ENCODE assay signal across 4 worm cellular contexts in genomic region chrV:14468196-14468874, ce11.
TF ChIP-seq lines count a peak whose summit lies in the region.

Gene srz-97 (minus strand): TSS chrV:14468246.

TF ChIP-seq in whole organism, L1 larva, 84 proteins besides CTCF, POLR2A, EP300 and RAD21 (continued from another document):
- TF ChIP-seq nhr-85 (tag; lab: Kevin White, UChicago) (peak; percentile 90), ztf-11 (tag; optimal IDR thresholded peaks at IDR 0.05; lab: Kevin White, UChicago) (no peak), sup-37 (GFP tag; optimal IDR thresholded peaks at IDR 0.05; lab: Kevin White, UChicago) (no peak), lin-14 (GFP tag; optimal IDR thresholded peaks at IDR 0.05; lab: Kevin White, UChicago) (peak; percentile 42), rnt-1 (tag; optimal IDR thresholded peaks at IDR 0.05; lab: Kevin White, UChicago) (peak; percentile 43), elt-2 (tag; optimal IDR thresholded peaks at IDR 0.05; lab: Kevin White, UChicago) (peak; percentile 65), snu-23 (GFP tag; optimal IDR thresholded peaks at IDR 0.05; lab: Kevin White, UChicago) (peak; percentile 66), hpl-2 (GFP tag; optimal IDR thresholded peaks at IDR 0.05; lab: Kevin White, UChicago) (peak; percentile 17), mef-2 (tag; optimal IDR thresholded peaks at IDR 0.05; lab: Kevin White, UChicago) (no peak), dpl-1 (GFP tag; optimal IDR thresholded peaks at IDR 0.05; lab: Kevin White, UChicago) (peak in 1 of 3 experiments; percentile 27), lin-39 (tag; optimal IDR thresholded peaks at IDR 0.05; lab: Kevin White, UChicago) (no peak), nhr-19 (GFP tag; conservative IDR thresholded peaks at IDR 0.05; lab: Robert Waterston, UW) (peak; percentile 76), swsn-7 (tag; optimal IDR thresholded peaks at IDR 0.05; lab: Kevin White, UChicago) (peak; percentile 58), efl-1 (optimal IDR thresholded peaks at IDR 0.05; lab: Kevin White, UChicago) (peak; percentile 41 to 60), efl-1 (GFP tag; optimal IDR thresholded peaks at IDR 0.05 in 1 of 2; lab: Kevin White, UChicago) (peak in 1 of 2 experiments; percentile 77), ceh-82 (tag; optimal IDR thresholded peaks at IDR 0.05; lab: Kevin White, UChicago) (peak in 1 of 3 experiments; percentile 16), nhr-77 (tag; optimal IDR thresholded peaks at IDR 0.05; lab: Kevin White, UChicago) (peak; percentile 6), mep-1 (tag; optimal IDR thresholded peaks at IDR 0.05; lab: Kevin White, UChicago) (peak; percentile 4), nhr-237 (tag; optimal IDR thresholded peaks at IDR 0.05; lab: Kevin White, UChicago) (no peak), nhr-11 (tag; optimal IDR thresholded peaks at IDR 0.05; lab: Kevin White, UChicago) (no peak), nhr-47 (tag; optimal IDR thresholded peaks at IDR 0.05; lab: Kevin White, UChicago) (peak; percentile 73)

TF ChIP-seq in whole organism, L2 larva, 48 proteins besides CTCF, POLR2A, EP300 and RAD21 (continued from another document):
- TF ChIP-seq sma-3 (GFP tag; optimal IDR thresholded peaks at IDR 0.05; lab: Kevin White, UChicago), result peak; percentile 70
- TF ChIP-seq C34F6.9 (tag; optimal IDR thresholded peaks at IDR 0.05; lab: Kevin White, UChicago), result peak; percentile 5
- peak; percentile 3 for TF ChIP-seq F13H6.1 (tag; optimal IDR thresholded peaks at IDR 0.05; lab: Kevin White, UChicago)
- TF ChIP-seq snpc-4 (tag; optimal IDR thresholded peaks at IDR 0.05; lab: Kevin White, UChicago), result peak; percentile 96
- TF ChIP-seq lin-13 (GFP tag; optimal IDR thresholded peaks at IDR 0.05; lab: Kevin White, UChicago), result peak; percentile 19
- peak; percentile 51 for TF ChIP-seq ceh-16 (tag; optimal IDR thresholded peaks at IDR 0.05; lab: Kevin White, UChicago)

TF ChIP-seq in whole organism, L4 larva, 104 proteins besides CTCF, POLR2A, EP300 and RAD21 (continued from another document and continues in another):
- TF ChIP-seq nhr-42 (GFP tag; IDR thresholded peaks at IDR 0.05; lab: Robert Waterston, UW), result peak; percentile 63; the same call in 1 of the 2 replicates
- no peak for TF ChIP-seq lsy-2 (tag; optimal IDR thresholded peaks at IDR 0.05; lab: Kevin White, UChicago)
- TF ChIP-seq unc-130 (GFP tag; optimal IDR thresholded peaks at IDR 0.05; lab: Kevin White, UChicago), result peak; percentile 58
- TF ChIP-seq hif-1 (tag; optimal IDR thresholded peaks at IDR 0.05; lab: Kevin White, UChicago), result no peak
- TF ChIP-seq nhr-6 (tag; optimal IDR thresholded peaks at IDR 0.05; lab: Kevin White, UChicago), result no peak
- no peak for TF ChIP-seq ceh-82 (tag; optimal IDR thresholded peaks at IDR 0.05; lab: Kevin White, UChicago)
- TF ChIP-seq F26F4.8 (GFP tag; conservative IDR thresholded peaks at IDR 0.05; lab: Robert Waterston, UW), result no peak
- no peak for TF ChIP-seq daf-12 (tag; optimal IDR thresholded peaks at IDR 0.05; lab: Kevin White, UChicago)
- TF ChIP-seq tag-97 (GFP tag; IDR thresholded peaks at IDR 0.05; lab: Robert Waterston, UW), result no peak
- TF ChIP-seq spr-1 (tag; optimal IDR thresholded peaks at IDR 0.05; lab: Kevin White, UChicago), result peak; percentile 42
- TF ChIP-seq snpc-4 (tag; optimal IDR thresholded peaks at IDR 0.05; lab: Kevin White, UChicago), result peak; percentile 85
- no peak for TF ChIP-seq ceh-28 (tag; optimal IDR thresholded peaks at IDR 0.05; lab: Kevin White, UChicago)
- TF ChIP-seq fkh-10 (GFP tag; optimal IDR thresholded peaks at IDR 0.05; lab: Kevin White, UChicago), result no peak
- TF ChIP-seq ama-1 (optimal IDR thresholded peaks at IDR 0.05; lab: Kevin White, UChicago), result no peak
- TF ChIP-seq nhr-237 (tag; optimal IDR thresholded peaks at IDR 0.05; lab: Kevin White, UChicago), result no peak
- 0 out of 2 replicates have a peak, but pooled peaks have one; percentile 26 for TF ChIP-seq arid-1 (GFP tag; conservative IDR thresholded peaks at IDR 0.05; lab: Robert Waterston, UW)
- TF ChIP-seq nhr-25 (tag; optimal IDR thresholded peaks at IDR 0.05; lab: Kevin White, UChicago; ENCODE audit: borderline replicate concordance, insufficient read depth), result peak; percentile 21
- TF ChIP-seq F10B5.3 (tag; optimal IDR thresholded peaks at IDR 0.05; lab: Kevin White, UChicago), result peak; percentile 37
- TF ChIP-seq sdz-12 (GFP tag; optimal IDR thresholded peaks at IDR 0.05; lab: Kevin White, UChicago), result no peak
- TF ChIP-seq F49E8.2 (tag; optimal IDR thresholded peaks at IDR 0.05; lab: Kevin White, UChicago; ENCODE audit: borderline replicate concordance), result peak; percentile 65
- TF ChIP-seq unc-39 (tag; optimal IDR thresholded peaks at IDR 0.05; lab: Kevin White, UChicago), result no peak
- peak; percentile 82 for TF ChIP-seq aha-1 (tag; lab: Kevin White, UChicago)
- no peak for TF ChIP-seq lin-15B (tag; optimal IDR thresholded peaks at IDR 0.05; lab: Kevin White, UChicago)
- 0 out of 2 replicates have a peak, but pooled peaks have one; percentile 58 for TF ChIP-seq ceh-44 (GFP tag; IDR thresholded peaks at IDR 0.05; lab: Robert Waterston, UW)
- TF ChIP-seq lin-29 (GFP tag; IDR thresholded peaks at IDR 0.05; lab: Robert Waterston, UW), result no peak
- TF ChIP-seq php-3 (GFP tag; IDR thresholded peaks at IDR 0.05; lab: Robert Waterston, UW), result peak; percentile 61; the same call in 1 of the 2 replicates
- TF ChIP-seq zip-11 (GFP tag; IDR thresholded peaks at IDR 0.05; lab: Robert Waterston, UW), result no peak
- no peak for TF ChIP-seq zfp-3 (GFP tag; conservative IDR thresholded peaks at IDR 0.05; lab: Robert Waterston, UW)
- no peak for TF ChIP-seq ZK546.5 (tag; optimal IDR thresholded peaks at IDR 0.05; lab: Kevin White, UChicago)
- peak; percentile 7 for TF ChIP-seq mxl-3 (GFP tag; optimal IDR thresholded peaks at IDR 0.05; lab: Kevin White, UChicago)
- TF ChIP-seq tra-1 (GFP tag; IDR thresholded peaks at IDR 0.05; lab: Robert Waterston, UW), result peak; percentile 40
- peak; percentile 33; the same call in 1 of the 2 replicates for TF ChIP-seq ctbp-1 (GFP tag; IDR thresholded peaks at IDR 0.05; lab: Robert Waterston, UW)
- no peak for TF ChIP-seq nhr-111 (GFP tag; optimal IDR thresholded peaks at IDR 0.05; lab: Kevin White, UChicago)
- TF ChIP-seq Y48G9A.11 (GFP tag; IDR thresholded peaks at IDR 0.05; lab: Robert Waterston, UW), result no peak
- no peak for TF ChIP-seq zfp-2 (tag; optimal IDR thresholded peaks at IDR 0.05; lab: Kevin White, UChicago)
- TF ChIP-seq unc-62 (GFP tag; optimal IDR thresholded peaks at IDR 0.05 in 1 of 2; lab: Kevin White, UChicago), result peak in 1 of 2 experiments; percentile 24
- TF ChIP-seq unc-62 (tag; optimal IDR thresholded peaks at IDR 0.05; lab: Kevin White, UChicago), result no peak
- TF ChIP-seq daf-19 (GFP tag; conservative IDR thresholded peaks at IDR 0.05; lab: Robert Waterston, UW), result 0 out of 2 replicates have a peak, but pooled peaks have one; percentile 29
- TF ChIP-seq gei-8 (GFP tag; optimal IDR thresholded peaks at IDR 0.05; lab: Kevin White, UChicago), result no peak
- TF ChIP-seq skn-1 (tag; optimal IDR thresholded peaks at IDR 0.05; lab: Kevin White, UChicago), result no peak
- peak; percentile 68; the same call in 1 of the 2 replicates for TF ChIP-seq lin-1 (GFP tag; IDR thresholded peaks at IDR 0.05; lab: Robert Waterston, UW)
- TF ChIP-seq lin-38 (GFP tag; IDR thresholded peaks at IDR 0.05; lab: Robert Waterston, UW), result no peak
- no peak for TF ChIP-seq madf-9 (GFP tag; conservative IDR thresholded peaks at IDR 0.05; lab: Robert Waterston, UW)
- no peak for TF ChIP-seq mdl-1 (tag; optimal IDR thresholded peaks at IDR 0.05; lab: Kevin White, UChicago)
- no peak for TF ChIP-seq nhr-76 (tag; optimal IDR thresholded peaks at IDR 0.05; lab: Kevin White, UChicago)
- 0 out of 2 replicates have a peak, but pooled peaks have one; percentile 64 for TF ChIP-seq dmd-8 (GFP tag; IDR thresholded peaks at IDR 0.05; lab: Robert Waterston, UW)
- TF ChIP-seq ceh-32 (tag; optimal IDR thresholded peaks at IDR 0.05; lab: Kevin White, UChicago; ENCODE audit: poor library complexity), result no peak
- peak; percentile 40 for TF ChIP-seq dve-1 (tag; optimal IDR thresholded peaks at IDR 0.05; lab: Kevin White, UChicago; ENCODE audit: insufficient read depth)
- TF ChIP-seq mxl-2 (GFP tag; conservative IDR thresholded peaks at IDR 0.05; lab: Robert Waterston, UW), result no peak
- TF ChIP-seq fos-1 (tag; optimal IDR thresholded peaks at IDR 0.05; lab: Kevin White, UChicago), result no peak
- no peak for TF ChIP-seq saeg-2 (GFP tag; IDR thresholded peaks at IDR 0.05; lab: Robert Waterston, UW)
- no peak for TF ChIP-seq duxl-1 (tag; optimal IDR thresholded peaks at IDR 0.05; lab: Kevin White, UChicago; ENCODE audit: poor library complexity)
- peak; percentile 86 for TF ChIP-seq T26A8.4 (GFP tag; IDR thresholded peaks at IDR 0.05; lab: Robert Waterston, UW)

TF ChIP-seq in whole organism, young adult, 124 proteins besides CTCF, POLR2A, EP300 and RAD21 (continued from another document and continues in another):
- TF ChIP-seq snpc-1.3 (tag; optimal IDR thresholded peaks at IDR 0.05; lab: Kevin White, UChicago; ENCODE audit: insufficient read depth) (peak; percentile 39), B0261.1 (tag; optimal IDR thresholded peaks at IDR 0.05; lab: Kevin White, UChicago) (peak; percentile 17), madf-10 (tag; optimal IDR thresholded peaks at IDR 0.05; lab: Kevin White, UChicago) (peak; percentile 12), lin-54 (GFP tag; optimal IDR thresholded peaks at IDR 0.05; lab: Kevin White, UChicago) (peak; percentile 13), aptf-3 (GFP tag; IDR thresholded peaks at IDR 0.05; lab: Robert Waterston, UW) (no peak), sea-2 (GFP tag; IDR thresholded peaks at IDR 0.05; lab: Robert Waterston, UW) (no peak), tlf-1 (GFP tag; optimal IDR thresholded peaks at IDR 0.05; lab: Kevin White, UChicago) (no peak), die-1 (tag; optimal IDR thresholded peaks at IDR 0.05; lab: Kevin White, UChicago) (peak; percentile 32), nhr-27 (tag; optimal IDR thresholded peaks at IDR 0.05; lab: Kevin White, UChicago) (no peak), lin-26 (GFP tag; IDR thresholded peaks at IDR 0.05; lab: Robert Waterston, UW) (peak; percentile 68; the same call in 1 of the 2 replicates), mes-4 (tag; optimal IDR thresholded peaks at IDR 0.05; lab: Kevin White, UChicago) (peak; percentile 17), hsf-1 (GFP tag; IDR thresholded peaks at IDR 0.05; lab: Robert Waterston, UW) (0 out of 2 replicates have a peak, but pooled peaks have one; percentile 25), gei-17 (GFP tag; optimal IDR thresholded peaks at IDR 0.05; lab: Kevin White, UChicago) (no peak), dox-1 (GFP tag; IDR thresholded peaks at IDR 0.05; lab: Robert Waterston, UW) (peak; percentile 88), B0336.3 (GFP tag; IDR thresholded peaks at IDR 0.05; lab: Robert Waterston, UW) (peak; percentile 62), ztf-26 (tag; optimal IDR thresholded peaks at IDR 0.05; lab: Kevin White, UChicago) (no peak), K12H6.12 (tag; optimal IDR thresholded peaks at IDR 0.05; lab: Kevin White, UChicago) (no peak), cebp-1 (GFP tag; IDR thresholded peaks at IDR 0.05; lab: Robert Waterston, UW) (no peak), cebp-1 (tag; optimal IDR thresholded peaks at IDR 0.05; lab: Kevin White, UChicago) (no peak), F22D6.2 (tag; optimal IDR thresholded peaks at IDR 0.05; lab: Kevin White, UChicago) (no peak), ceh-100 (GFP tag; IDR thresholded peaks at IDR 0.05; lab: Robert Waterston, UW) (0 out of 2 replicates have a peak, but pooled peaks have one; percentile 42), unc-130 (GFP tag; optimal IDR thresholded peaks at IDR 0.05; lab: Kevin White, UChicago) (no peak), tbx-9 (tag; optimal IDR thresholded peaks at IDR 0.05; lab: Kevin White, UChicago; ENCODE audit: borderline replicate concordance) (no peak), athp-1 (tag; optimal IDR thresholded peaks at IDR 0.05; lab: Kevin White, UChicago) (peak; percentile 15), attf-6 (GFP tag; IDR thresholded peaks at IDR 0.05; lab: Robert Waterston, UW) (peak; percentile 84), C17E4.6 (GFP tag; IDR thresholded peaks at IDR 0.05; lab: Robert Waterston, UW) (no peak), egrh-3 (GFP tag; IDR thresholded peaks at IDR 0.05; lab: Robert Waterston, UW) (0 out of 2 replicates have a peak, but pooled peaks have one; percentile 31), bed-2 (GFP tag; IDR thresholded peaks at IDR 0.05; lab: Robert Waterston, UW) (peak; percentile 37; the same call in 1 of the 2 replicates), F57A8.1 (GFP tag; optimal IDR thresholded peaks at IDR 0.05; lab: Kevin White, UChicago) (no peak), sdz-38 (tag; optimal IDR thresholded peaks at IDR 0.05; lab: Kevin White, UChicago) (no peak), F23B12.7 (tag; optimal IDR thresholded peaks at IDR 0.05; lab: Kevin White, UChicago; ENCODE audit: insufficient read depth) (no peak), hmg-1.2 (GFP tag; IDR thresholded peaks at IDR 0.05; lab: Robert Waterston, UW) (peak; percentile 93), lin-40 (tag; optimal IDR thresholded peaks at IDR 0.05; lab: Kevin White, UChicago) (no peak), ztf-3 (GFP tag; optimal IDR thresholded peaks at IDR 0.05; lab: Kevin White, UChicago) (no peak), atf-7 (tag; optimal IDR thresholded peaks at IDR 0.05; lab: Kevin White, UChicago) (no peak), nfya-1 (tag; optimal IDR thresholded peaks at IDR 0.05; lab: Kevin White, UChicago; ENCODE audit: borderline replicate concordance, insufficient read depth) (no peak), hmg-20 (GFP tag; IDR thresholded peaks at IDR 0.05; lab: Robert Waterston, UW) (0 out of 2 replicates have a peak, but pooled peaks have one; percentile 45), mcd-1 (GFP tag; IDR thresholded peaks at IDR 0.05; lab: Robert Waterston, UW) (peak; percentile 74), madf-6 (GFP tag; IDR thresholded peaks at IDR 0.05; lab: Robert Waterston, UW) (peak; percentile 83), ztf-6 (GFP tag; IDR thresholded peaks at IDR 0.05; lab: Robert Waterston, UW) (no peak), F37B4.10 (GFP tag; IDR thresholded peaks at IDR 0.05; lab: Robert Waterston, UW) (0 out of 2 replicates have a peak, but pooled peaks have one; percentile 73), ccch-3 (GFP tag; optimal IDR thresholded peaks at IDR 0.05; lab: Kevin White, UChicago) (no peak), aptf-2 (GFP tag; conservative IDR thresholded peaks at IDR 0.05; lab: Robert Waterston, UW) (peak; percentile 64; the same call in 1 of the 2 replicates), attf-3 (GFP tag; conservative IDR thresholded peaks at IDR 0.05; lab: Robert Waterston, UW) (no peak), lsl-1 (GFP tag; optimal IDR thresholded peaks at IDR 0.05; lab: Kevin White, UChicago) (peak; percentile 59), lsy-27 (tag; optimal IDR thresholded peaks at IDR 0.05; lab: Kevin White, UChicago; ENCODE audit: borderline replicate concordance, insufficient read depth) (no peak), snpc-3.4 (tag; optimal IDR thresholded peaks at IDR 0.05; lab: Kevin White, UChicago) (peak; percentile 39), unc-62 (GFP tag; optimal IDR thresholded peaks at IDR 0.05; lab: Kevin White, UChicago) (no peak), ceh-40 (GFP tag; IDR thresholded peaks at IDR 0.05; lab: Robert Waterston, UW) (0 out of 2 replicates have a peak, but pooled peaks have one; percentile 15), dpff-1 (tag; optimal IDR thresholded peaks at IDR 0.05; lab: Kevin White, UChicago) (no peak), egl-18 (GFP tag; IDR thresholded peaks at IDR 0.05; lab: Robert Waterston, UW) (no peak), snpc-1.1 (tag; optimal IDR thresholded peaks at IDR 0.05; lab: Kevin White, UChicago; ENCODE audit: insufficient read depth) (peak; percentile 93), hlh-12 (tag; optimal IDR thresholded peaks at IDR 0.05; lab: Kevin White, UChicago) (no peak), let-526 (GFP tag; IDR thresholded peaks at IDR 0.05; lab: Robert Waterston, UW) (no peak), nfya-2 (GFP tag; IDR thresholded peaks at IDR 0.05; lab: Robert Waterston, UW) (no peak), bed-1 (GFP tag; IDR thresholded peaks at IDR 0.05; lab: Robert Waterston, UW) (no peak), Y53G8AR.9 (GFP tag; conservative IDR thresholded peaks at IDR 0.05; lab: Robert Waterston, UW) (0 out of 2 replicates have a peak, but pooled peaks have one; percentile 61), ceh-91 (GFP tag; IDR thresholded peaks at IDR 0.05; lab: Robert Waterston, UW) (no peak), B0035.1 (tag; optimal IDR thresholded peaks at IDR 0.05; lab: Kevin White, UChicago) (no peak)
